Worm (Caenorhabditis elegans) whole organism, mixed stage, embryonic: ENCODE measurements around the gene trip-4.

ENCODE experiments used
- bed-3 ChIP-seq: fragments of 200-800 bp; sonication (Bioruptor generic); optimal IDR thresholded peaks from 3 replicates; lab custom pipeline; 2018; ENCODE audit warnings: mild to moderate bottlenecking, missing genetic modification characterization, moderate library complexity, missing compliant biosample characterization
- blmp-1 ChIP-seq: fragments of 150-350 bp; optimal IDR thresholded peaks from 2 replicates; lab custom pipeline; 2014; ENCODE audit warnings: missing biosample characterization, missing genetic modification characterization
- ceh-39 ChIP-seq: fragments of 150-350 bp; optimal IDR thresholded peaks from 2 replicates; lab custom pipeline; 2014; ENCODE audit warnings: missing biosample characterization, missing genetic modification characterization
- ceh-43 ChIP-seq: fragments of 200-800 bp; sonication (Bioruptor generic); optimal IDR thresholded peaks from 2 replicates; lab custom pipeline; 2018; ENCODE audit warnings: mild to moderate bottlenecking, missing genetic modification characterization, moderate library complexity, missing compliant biosample characterization
- ceh-83 ChIP-seq: fragments of 200-800 bp; sonication (Bioruptor generic); optimal IDR thresholded peaks from 2 replicates; lab custom pipeline; 2018; ENCODE audit warnings: mild to moderate bottlenecking, missing genetic modification characterization, missing compliant biosample characterization
- ces-1 ChIP-seq: fragments of 150-350 bp; optimal IDR thresholded peaks from 2 replicates; lab custom pipeline; 2014; ENCODE audit warnings: missing biosample characterization, missing genetic modification reagents, missing genetic modification characterization
- cnd-1 ChIP-seq: fragments of 200-800 bp; sonication (Bioruptor generic); optimal IDR thresholded peaks from 2 replicates; lab custom pipeline; 2018; ENCODE audit warnings: mild to moderate bottlenecking, missing genetic modification characterization, missing compliant biosample characterization
- drap-1 ChIP-seq: fragments of 200-800 bp; sonication (Bioruptor generic); optimal IDR thresholded peaks from 3 replicates; lab custom pipeline; 2018; ENCODE audit warnings: mild to moderate bottlenecking, missing genetic modification characterization, missing compliant biosample characterization
- elt-1 ChIP-seq: sonication (generic microtip); optimal IDR thresholded peaks from 2 replicates; lab custom pipeline; 2017; ENCODE audit warnings: missing genetic modification characterization, mild to moderate bottlenecking, missing compliant biosample characterization, antibody characterized with exemption, moderate library complexity, borderline replicate concordance; ENCODE audit not compliant: insufficient read depth
- elt-3 ChIP-seq: fragments of 150-350 bp; optimal IDR thresholded peaks from 2 replicates; lab custom pipeline; 2014; ENCODE audit warnings: missing biosample characterization, missing genetic modification characterization
- flh-1 ChIP-seq: fragments of 200-800 bp; sonication (Bioruptor generic); optimal IDR thresholded peaks from 2 replicates; lab custom pipeline; 2018; ENCODE audit warnings: mild to moderate bottlenecking, missing genetic modification characterization, moderate library complexity, missing compliant biosample characterization
- ham-2 ChIP-seq: fragments of 200-800 bp; sonication (Bioruptor generic); optimal IDR thresholded peaks from 2 replicates; lab custom pipeline; 2018; ENCODE audit warnings: mild to moderate bottlenecking, missing genetic modification characterization, missing compliant biosample characterization
- hlh-1 ChIP-seq: fragments of 150-350 bp; optimal IDR thresholded peaks from 2 replicates; lab custom pipeline; 2014; ENCODE audit warnings: missing biosample characterization, missing genetic modification reagents, missing genetic modification characterization
- lin-13 ChIP-seq: fragments of 150-350 bp; optimal IDR thresholded peaks from 2 replicates; lab custom pipeline; 2014; ENCODE audit warnings: missing biosample characterization, missing genetic modification characterization
- lin-32 ChIP-seq: fragments of 200-800 bp; sonication (Bioruptor generic); optimal IDR thresholded peaks from 2 replicates; lab custom pipeline; 2018; ENCODE audit warnings: mild to moderate bottlenecking, missing genetic modification characterization, missing compliant biosample characterization
- lsy-2 ChIP-seq: fragments of 150-350 bp; optimal IDR thresholded peaks from 2 replicates; lab custom pipeline; 2014; ENCODE audit warnings: missing biosample characterization, missing genetic modification characterization
- mab-5 ChIP-seq: fragments of 150-350 bp; optimal IDR thresholded peaks from 2 replicates; lab custom pipeline; 2014; ENCODE audit warnings: missing biosample characterization, missing genetic modification characterization
- mep-1 ChIP-seq: fragments of 150-350 bp; optimal IDR thresholded peaks from 2 replicates; lab custom pipeline; 2017; ENCODE audit warnings: missing biosample characterization, missing genetic modification reagents, missing genetic modification characterization, inconsistent platforms
- mls-2 ChIP-seq: sonication (generic microtip); optimal IDR thresholded peaks from 2 replicates; lab custom pipeline; 2016; ENCODE audit warnings: mild to moderate bottlenecking, missing genetic modification characterization, moderate library complexity, missing compliant biosample characterization
- nhr-12 ChIP-seq: fragments of 150-350 bp; optimal IDR thresholded peaks from 2 replicates; lab custom pipeline; 2014; ENCODE audit warnings: missing biosample characterization, missing genetic modification characterization
- nhr-2 ChIP-seq: fragments of 150-350 bp; optimal IDR thresholded peaks from 2 replicates; lab custom pipeline; 2014; ENCODE audit warnings: missing biosample characterization, missing genetic modification characterization
- nhr-237 ChIP-seq: fragments of 150-350 bp; optimal IDR thresholded peaks from 2 replicates; lab custom pipeline; 2014; ENCODE audit warnings: missing biosample characterization, missing genetic modification characterization
- nhr-28 ChIP-seq: fragments of 150-350 bp; optimal IDR thresholded peaks from 2 replicates; lab custom pipeline; 2014; ENCODE audit warnings: missing biosample characterization, missing genetic modification characterization
- nhr-76 ChIP-seq: sonication (generic microtip); optimal IDR thresholded peaks from 2 replicates; lab custom pipeline; 2017; ENCODE audit warnings: missing biosample characterization, missing genetic modification characterization
- pha-4 ChIP-seq: fragments of 150-350 bp; optimal IDR thresholded peaks from 2 replicates; lab custom pipeline; 2018; ENCODE audit warnings: missing biosample characterization, missing genetic modification reagents, missing genetic modification characterization
- sem-2 ChIP-seq: fragments of 200-800 bp; sonication (Bioruptor generic); optimal IDR thresholded peaks from 2 replicates; lab custom pipeline; 2018; ENCODE audit warnings: mild to moderate bottlenecking, missing genetic modification characterization, missing compliant biosample characterization
- snpc-4 ChIP-seq: fragments of 150-350 bp; optimal IDR thresholded peaks from 2 replicates; lab custom pipeline; 2014; ENCODE audit warnings: missing biosample characterization, missing genetic modification characterization
- sptf-1 ChIP-seq: sonication (generic microtip); optimal IDR thresholded peaks from 2 replicates; lab custom pipeline; 2017; ENCODE audit warnings: mild to moderate bottlenecking, missing genetic modification characterization, moderate library complexity, missing compliant biosample characterization
- tbx-8 ChIP-seq: fragments of 200-800 bp; sonication (Bioruptor generic); optimal IDR thresholded peaks from 2 replicates; lab custom pipeline; 2018; ENCODE audit warnings: mild to moderate bottlenecking, missing genetic modification characterization, moderate library complexity, missing compliant biosample characterization
- unc-120 ChIP-seq: sonication (generic microtip); optimal IDR thresholded peaks from 2 replicates; lab custom pipeline; 2017; ENCODE audit warnings: missing genetic modification characterization, missing compliant biosample characterization; ENCODE audit not compliant: poor library complexity, severe bottlenecking
- unc-39 ChIP-seq: fragments of 150-350 bp; optimal IDR thresholded peaks from 2 replicates; lab custom pipeline; 2014; ENCODE audit warnings: missing biosample characterization, missing genetic modification characterization
- unc-62 ChIP-seq: fragments of 150-350 bp; optimal IDR thresholded peaks from 2 replicates; lab custom pipeline; 2014; ENCODE audit warnings: missing biosample characterization, missing genetic modification reagents, missing genetic modification characterization
- zip-8 ChIP-seq: fragments of 150-350 bp; optimal IDR thresholded peaks from 2 replicates; lab custom pipeline; 2014; ENCODE audit warnings: missing biosample characterization, missing genetic modification characterization
- ztf-11 ChIP-seq: fragments of 150-350 bp; optimal IDR thresholded peaks from 2 replicates; lab custom pipeline; 2014; ENCODE audit warnings: missing biosample characterization, missing genetic modification characterization

Gene trip-4

ce11 chrII:15026389-15026788, 12.8 kb upstream of the trip-4 start:
- TF ChIP-seq mep-1 (no peak), mls-2 (no peak), nhr-237 (tag; lab: Kevin White, UChicago) (no peak), ham-2 (GFP tag; lab: Kevin White, UChicago) (no peak), lin-32 (no peak), sem-2 (GFP tag; lab: Kevin White, UChicago) (no peak), unc-39 (tag; lab: Kevin White, UChicago) (no peak), tbx-8 (GFP tag; lab: Kevin White, UChicago) (no peak), sptf-1 (no peak), blmp-1 (no peak), mab-5 (tag; lab: Kevin White, UChicago) (no peak), unc-62 (GFP tag; lab: Kevin White, UChicago) (no peak), ceh-43 (GFP tag; lab: Kevin White, UChicago) (no peak), nhr-12 (no peak), elt-3 (tag; lab: Kevin White, UChicago) (no peak)

ce11 chrII:15037782-15038181, 1.4 kb upstream of the trip-4 start, which contains the start of gene Y53F4B.14:
TSS of gene Y53F4B.14 (plus strand) at chrII:15037991.
- TF ChIP-seq mab-5 (tag; lab: Kevin White, UChicago), result no peak
- TF ChIP-seq snpc-4 (tag; lab: Kevin White, UChicago), result no peak
- TF ChIP-seq tbx-8 (GFP tag; lab: Kevin White, UChicago), result no peak
- no peak for TF ChIP-seq zip-8
- TF ChIP-seq unc-62 (GFP tag; lab: Kevin White, UChicago), result no peak
- no peak for TF ChIP-seq nhr-237 (tag; lab: Kevin White, UChicago)
- no peak for TF ChIP-seq mls-2
- TF ChIP-seq blmp-1, result no peak
- TF ChIP-seq lsy-2 (tag; lab: Kevin White, UChicago), result no peak
- TF ChIP-seq unc-39 (tag; lab: Kevin White, UChicago), result no peak
- TF ChIP-seq bed-3 (GFP tag; lab: Kevin White, UChicago), result no peak
- no peak for TF ChIP-seq sptf-1
- no peak for TF ChIP-seq pha-4 (tag; lab: Kevin White, UChicago)
- TF ChIP-seq nhr-28 (tag; lab: Kevin White, UChicago), result no peak
- no peak for TF ChIP-seq ceh-39
- no peak for TF ChIP-seq cnd-1
- TF ChIP-seq lin-32, result no peak
- no peak for TF ChIP-seq unc-120
- no peak for TF ChIP-seq flh-1
- TF ChIP-seq hlh-1, result no peak
- TF ChIP-seq, all 35 proteins: peak for 0

ce11 chrII:15042310-15042709, 3.1 kb downstream of the trip-4 start:
- TF ChIP-seq pha-4 (tag; lab: Kevin White, UChicago), result no peak
- TF ChIP-seq unc-62 (GFP tag; lab: Kevin White, UChicago), result no peak
- TF ChIP-seq nhr-76, result no peak
- TF ChIP-seq ceh-83, result no peak
- no peak for TF ChIP-seq ces-1
- TF ChIP-seq ceh-39, result no peak
- no peak for TF ChIP-seq drap-1 (GFP tag; lab: Kevin White, UChicago)
- TF ChIP-seq ztf-11 (tag; lab: Kevin White, UChicago), result no peak

- TF ChIP-seq elt-3 (tag; lab: Kevin White, UChicago), result no peak
- no peak for TF ChIP-seq mep-1
- TF ChIP-seq pha-4 (tag; lab: Kevin White, UChicago), result no peak
- no peak for TF ChIP-seq elt-1 (tag; lab: Kevin White, UChicago)
- no peak for TF ChIP-seq nhr-28 (tag; lab: Kevin White, UChicago)
- no peak for TF ChIP-seq nhr-2
- no peak for TF ChIP-seq unc-62 (GFP tag; lab: Kevin White, UChicago)
- TF ChIP-seq tbx-8 (GFP tag; lab: Kevin White, UChicago), result no peak
- TF ChIP-seq cnd-1, result no peak
- no peak for TF ChIP-seq hlh-1
- TF ChIP-seq nhr-237 (tag; lab: Kevin White, UChicago), result no peak
- no peak for TF ChIP-seq bed-3 (GFP tag; lab: Kevin White, UChicago)
- no peak for TF ChIP-seq unc-120
- no peak for TF ChIP-seq sem-2 (GFP tag; lab: Kevin White, UChicago)
- TF ChIP-seq ceh-39, result no peak
- TF ChIP-seq, all 35 proteins: peak for 0
Measured at ce11 chrII:15058282-15058681, 19.1 kb downstream of the trip-4 start, which contains the start of gene Y53F4B.17. TSS of gene Y53F4B.17 (plus strand) at chrII:15058656.

- TF ChIP-seq lin-13 (tag; lab: Kevin White, UChicago) (no peak), ceh-39 (no peak), nhr-2 (no peak), nhr-28 (tag; lab: Kevin White, UChicago) (no peak), unc-39 (tag; lab: Kevin White, UChicago) (no peak), hlh-1 (no peak), cnd-1 (no peak), ceh-43 (GFP tag; lab: Kevin White, UChicago) (no peak), nhr-237 (tag; lab: Kevin White, UChicago) (no peak), unc-120 (no peak), sptf-1 (no peak)
- TF ChIP-seq, all 35 proteins: peak for 0
Measured at ce11 chrII:15071571-15071970, 32.4 kb downstream of the trip-4 start, which contains the start of gene Y53F4B.18. TSS of gene Y53F4B.18 (minus strand) at chrII:15071671.
